Worm (Caenorhabditis elegans) whole organism, L3 larva: ENCODE measurements around the gene F28B12.1.

Experiments
- ZK546.5 ChIP-seq: sonication (generic microtip); optimal IDR thresholded peaks from 2 replicates; lab custom pipeline; 2017; ENCODE audit warnings: missing biosample characterization, missing genetic modification characterization
- ceh-82 ChIP-seq: fragments of 150-350 bp; optimal IDR thresholded peaks from 2 replicates; lab custom pipeline; 2014; ENCODE audit warnings: missing biosample characterization, missing genetic modification characterization
- lin-15B ChIP-seq: fragments of 150-350 bp; optimal IDR thresholded peaks from 2 replicates; lab custom pipeline; 2014; ENCODE audit warnings: missing biosample characterization, missing genetic modification characterization
- nhr-11 ChIP-seq: fragments of 150-350 bp; optimal IDR thresholded peaks from 2 replicates; lab custom pipeline; 2014; ENCODE audit warnings: missing biosample characterization, missing genetic modification characterization
- nhr-12 ChIP-seq: fragments of 150-350 bp; optimal IDR thresholded peaks from 2 replicates; lab custom pipeline; 2014; ENCODE audit warnings: missing biosample characterization, missing genetic modification characterization
- nhr-67 ChIP-seq: fragments of 150-350 bp; optimal IDR thresholded peaks from 2 replicates; lab custom pipeline; 2014; ENCODE audit warnings: missing biosample characterization, missing genetic modification characterization
- snpc-4 ChIP-seq: fragments of 150-350 bp; optimal IDR thresholded peaks from 2 replicates; lab custom pipeline; 2014; ENCODE audit warnings: missing biosample characterization, missing genetic modification characterization
- tbx-2 ChIP-seq: sonication (generic microtip); optimal IDR thresholded peaks from 2 replicates; lab custom pipeline; 2016; ENCODE audit warnings: mild to moderate bottlenecking, missing genetic modification characterization, missing compliant biosample characterization
- unc-62 ChIP-seq: fragments of 150-350 bp; sonication (generic microtip); optimal IDR thresholded peaks from 4 replicates; lab custom pipeline; 2014; ENCODE audit warnings: missing biosample characterization, missing genetic modification reagents, missing genetic modification characterization
- zag-1 ChIP-seq: fragments of 150-350 bp; optimal IDR thresholded peaks from 2 replicates; lab custom pipeline; 2014; ENCODE audit warnings: missing biosample characterization, missing genetic modification characterization
- ztf-11 ChIP-seq: fragments of 150-350 bp; optimal IDR thresholded peaks from 2 replicates; lab custom pipeline; 2014; ENCODE audit warnings: missing biosample characterization, missing genetic modification characterization

ce11 chrII:5895870-5896269, 46.9 kb upstream of the F28B12.1 start, which contains the start of gene F59G1.4:
- TF ChIP-seq zag-1 (tag; lab: Kevin White, UChicago): no peak
- no peak for TF ChIP-seq ztf-11 (tag; lab: Kevin White, UChicago)
- no peak for TF ChIP-seq unc-62 (GFP tag; lab: Kevin White, UChicago)
- no peak for TF ChIP-seq nhr-67
- TF ChIP-seq ZK546.5 (tag; lab: Kevin White, UChicago): no peak
- no peak for TF ChIP-seq ceh-82 (tag; lab: Kevin White, UChicago)
- no peak for TF ChIP-seq snpc-4 (tag; lab: Kevin White, UChicago)
- no peak for TF ChIP-seq nhr-12 (tag; lab: Kevin White, UChicago)
- no peak for TF ChIP-seq lin-15B (tag; lab: Kevin White, UChicago)
- no peak for TF ChIP-seq nhr-11 (tag; lab: Kevin White, UChicago)
- TF ChIP-seq tbx-2: no peak
